Fruit fly (Drosophila melanogaster) whole organism, pupa: ENCODE measurements around the gene smg.

Experiments
- CG10348 ChIP-seq: fragments of 200-800 bp; sonication (Bioruptor generic); IDR thresholded peaks from 2 replicates; pipeline ENCODE4 v1.3.6; 2022; ENCODE audit warnings: missing biosample characterization, missing genetic modification characterization
- CG13204 ChIP-seq: fragments of 200-800 bp; sonication (Bioruptor generic); optimal IDR thresholded peaks from 2 replicates; lab custom pipeline; 2018; ENCODE audit warnings: missing biosample characterization, mild to moderate bottlenecking, missing genetic modification characterization, moderate library complexity
- CG14655 ChIP-seq: fragments of 200-800 bp; sonication (Bioruptor generic); optimal IDR thresholded peaks from 3 replicates; lab custom pipeline; 2017; ENCODE audit warnings: mild to moderate bottlenecking, missing biosample characterization, missing genetic modification reagents, missing genetic modification characterization
- CG15710 ChIP-seq: fragments of 200-800 bp; sonication (Bioruptor generic); optimal IDR thresholded peaks from 2 replicates; lab custom pipeline; 2018; ENCODE audit warnings: missing biosample characterization, mild to moderate bottlenecking, missing genetic modification characterization, moderate library complexity
- CG32121 ChIP-seq: fragments of 200-800 bp; sonication (Bioruptor generic); IDR thresholded peaks from 2 replicates; pipeline ENCODE4 v1.3.6; 2022; ENCODE audit warnings: missing biosample characterization, missing genetic modification characterization
- CG34367 ChIP-seq: fragments of 200-800 bp; sonication (Bioruptor generic); optimal IDR thresholded peaks from 2 replicates; lab custom pipeline; 2018; ENCODE audit warnings: missing biosample characterization, mild to moderate bottlenecking, missing genetic modification characterization
- CG4496 ChIP-seq: fragments of 200-800 bp; sonication (Bioruptor generic); IDR thresholded peaks from 3 replicates; pipeline ENCODE4 v1.3.6; 2022; ENCODE audit warnings: missing biosample characterization, missing genetic modification characterization
- CG8301 ChIP-seq: fragments of 200-800 bp; sonication (Bioruptor generic); optimal IDR thresholded peaks from 2 replicates; lab custom pipeline; 2018; ENCODE audit warnings: missing biosample characterization, mild to moderate bottlenecking, missing genetic modification characterization
- CG9948 ChIP-seq: fragments of 200-800 bp; sonication (Bioruptor generic); optimal IDR thresholded peaks from 2 replicates; lab custom pipeline; 2018; ENCODE audit warnings: missing biosample characterization, mild to moderate bottlenecking, missing genetic modification characterization, moderate library complexity
- D1 ChIP-seq: fragments of 200-800 bp; sonication (Bioruptor generic); optimal IDR thresholded peaks from 2 replicates; lab custom pipeline; 2018; ENCODE audit warnings: missing biosample characterization, mild to moderate bottlenecking, missing genetic modification characterization, moderate library complexity
- Pif1A ChIP-seq: fragments of 200-800 bp; sonication (Bioruptor generic); optimal IDR thresholded peaks from 3 replicates; lab custom pipeline; 2016; ENCODE audit warnings: missing biosample characterization, missing genetic modification characterization

DNA sequence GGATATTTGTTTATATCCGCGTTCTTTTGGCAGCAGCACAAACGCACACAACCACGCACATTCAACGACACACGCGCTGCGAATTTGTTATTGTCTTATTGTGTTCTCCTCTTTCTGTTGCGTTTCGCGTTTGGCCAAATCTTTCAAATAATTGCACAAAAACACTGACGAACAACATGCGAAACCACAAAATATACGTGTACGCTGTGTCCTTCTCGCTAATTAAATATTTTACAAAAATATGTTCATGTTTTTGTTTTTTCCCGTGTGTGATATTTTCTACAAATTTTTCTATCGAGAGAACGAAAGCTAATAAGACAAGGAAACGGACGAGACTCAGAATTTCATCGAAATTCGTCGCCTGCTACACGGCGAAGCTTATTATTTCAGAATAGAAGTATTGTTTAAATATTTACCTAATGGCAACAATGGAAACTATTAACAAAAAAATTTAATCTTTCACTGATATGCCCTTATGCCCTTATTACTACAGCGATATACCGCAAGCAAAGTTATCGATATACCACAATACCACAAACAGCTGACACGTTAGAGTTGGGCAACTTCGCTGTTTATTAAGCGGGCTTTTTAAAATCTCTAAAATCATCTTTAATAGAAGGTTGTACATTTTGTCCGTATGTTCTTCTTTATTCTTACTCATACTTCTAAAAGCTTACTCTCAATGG, 43.7 kb downstream of the smg start, which contains the start of the genes CG43783 and orb2:
- TF ChIP-seq CG15710 (tag; lab: Kevin White, UChicago) (no peak), CG14655 (no peak), CG8301 (tag; lab: Kevin White, UChicago) (no peak), CG9948 (no peak), Pif1A (GFP tag; lab: Kevin White, UChicago) (no peak), CG4496 (no peak), CG34367 (tag; lab: Kevin White, UChicago) (no peak), CG32121 (GFP tag; lab: Robert Waterston, UW) (no peak), D1 (tag; lab: Kevin White, UChicago) (no peak), CG10348 (GFP tag; lab: Robert Waterston, UW) (no peak), CG13204 (GFP tag; lab: Kevin White, UChicago) (no peak)
